Fruit fly (Drosophila melanogaster) whole organism: ENCODE results near the gene CG13692.

ENCODE experiments used
- CG8478 ChIP-seq: fragments of >200 bp; optimal IDR thresholded peaks from 2 replicates; lab custom pipeline; 2018; ENCODE audit warnings: inconsistent platforms
- EcR ChIP-seq, 2 experiments: fragments of >200 bp; optimal IDR thresholded peaks; 2 replicates each; lab custom pipeline; 2017; ENCODE audit warnings: missing biosample characterization in 2 of 2, missing genetic modification characterization in 2 of 2, missing genetic modification reagents in 2 of 2
- pan ChIP-seq: fragments of >200 bp; optimal IDR thresholded peaks from 2 replicates; lab custom pipeline; 2017
- psq ChIP-seq: fragments of >200 bp; optimal IDR thresholded peaks from 2 replicates; lab custom pipeline; 2017
- usp ChIP-seq: fragments of >200 bp; optimal IDR thresholded peaks from 2 replicates; lab custom pipeline; 2017; ENCODE audit warnings: missing biosample characterization, missing genetic modification characterization, mixed read lengths

DNA sequence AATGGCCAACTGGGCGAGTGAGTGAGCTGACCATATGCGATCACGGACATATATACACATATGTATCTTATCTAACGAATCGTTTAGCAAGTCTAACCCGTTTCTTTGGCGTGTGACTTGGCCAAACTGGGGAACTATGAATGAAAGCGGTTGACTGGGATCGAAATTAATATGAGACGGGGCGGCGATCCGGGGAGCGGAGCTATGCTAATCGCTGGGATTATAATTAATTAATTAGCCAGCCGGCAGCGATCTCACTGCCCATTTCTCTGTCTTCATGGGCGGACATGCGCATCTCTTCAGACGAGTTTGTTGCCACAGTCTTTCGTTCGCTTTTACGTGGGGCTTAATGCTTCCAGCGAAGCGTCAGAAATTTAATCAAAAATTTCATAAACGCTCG lies 29.0 kb upstream of the CG13692 start:
- TF ChIP-seq CG8478 (lab: Kevin White, UChicago): no peak
- TF ChIP-seq pan: no peak
- no peak for TF ChIP-seq EcR (GFP tag; optimal IDR thresholded peaks at IDR 0.05; lab: Kevin White, UChicago)
- TF ChIP-seq usp: no peak
- TF ChIP-seq psq (lab: Kevin White, UChicago): no peak
